Worm (Caenorhabditis elegans): ENCODE results near the gene prdx-2.
A peak's percentile ranks its signal among the peaks of the same experiment; 100 is the strongest.

DNA sequence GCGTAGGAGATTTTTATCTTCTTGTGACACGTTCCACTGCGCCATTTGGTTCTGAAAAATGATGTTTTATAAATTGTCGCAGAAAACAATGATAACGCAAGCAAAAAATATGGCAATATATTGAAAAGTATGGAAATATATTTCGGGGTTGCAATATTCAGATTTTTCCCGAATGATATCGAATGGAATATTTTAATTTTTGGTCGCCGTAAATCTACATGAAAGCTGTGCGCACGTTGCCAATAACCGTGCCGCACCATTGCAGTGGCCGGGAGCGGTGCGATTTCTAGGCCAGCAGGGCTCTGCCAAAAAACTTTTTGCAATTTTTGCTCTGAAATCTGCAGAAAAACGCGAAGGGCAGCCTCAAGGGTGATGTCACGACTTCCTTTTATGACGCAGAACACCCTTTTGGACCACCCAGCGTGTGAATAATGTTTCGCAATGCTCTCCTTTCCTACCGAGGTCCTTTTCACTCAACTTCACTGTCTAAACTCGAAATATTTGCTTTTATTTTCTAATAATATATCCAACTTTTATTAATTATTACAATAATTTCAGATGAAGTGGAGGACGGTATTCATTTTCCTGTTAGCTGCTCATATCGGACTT is 19.8 kb upstream of the prdx-2 start, which contains the start of the genes F09E5.11 and bmy-1:
- TF ChIP-seq hmg-4 (GFP tag; optimal IDR thresholded peaks at IDR 0.05) (peak; percentile 74), flt-1 (GFP tag; IDR thresholded peaks at IDR 0.05) (0 out of 2 replicates have a peak, but pooled peaks have one; percentile 11), hmbx-1 (tag; optimal IDR thresholded peaks at IDR 0.05) (no peak), hnd-1 (tag; optimal IDR thresholded peaks at IDR 0.05) (no peak), ama-1 (optimal IDR thresholded peaks at IDR 0.05) (no peak), B0310.2 (tag; optimal IDR thresholded peaks at IDR 0.05) (no peak), aly-1 (tag; optimal IDR thresholded peaks at IDR 0.05) (no peak), pes-1 (GFP tag; IDR thresholded peaks at IDR 0.05) (peak; percentile 74), tbx-37 (GFP tag; conservative IDR thresholded peaks at IDR 0.05) (peak; percentile 79), ceh-13 (GFP tag; optimal IDR thresholded peaks at IDR 0.05) (peak; percentile 21), tbx-11 (GFP tag; IDR thresholded peaks at IDR 0.05) (0 out of 2 replicates have a peak, but pooled peaks have one; percentile 42), F13C5.2 (tag; optimal IDR thresholded peaks at IDR 0.05) (peak; percentile 61), ets-7 (tag; optimal IDR thresholded peaks at IDR 0.05) (peak; percentile 23), tra-4 (tag; optimal IDR thresholded peaks at IDR 0.05) (no peak)

Data from whole organism, early embryonic.